Worm (Caenorhabditis elegans): ENCODE data around the gene C04C11.1.

- TF ChIP-seq ama-1 (optimal IDR thresholded peaks at IDR 0.05) (no peak), pqm-1 (tag; optimal IDR thresholded peaks at IDR 0.05) (no peak), fkh-10 (GFP tag; optimal IDR thresholded peaks at IDR 0.05) (no peak), mml-1 (tag; optimal IDR thresholded peaks at IDR 0.05) (no peak), elt-1 (tag; optimal IDR thresholded peaks at IDR 0.05) (no peak)
Observed at ce11 chrX:14053754-14054153, 33.4 kb downstream of the C04C11.1 start.

Data from whole organism, L3 larva.